Fruit fly (Drosophila melanogaster) whole organism, pupa: ENCODE data around the gene JMJD4.

Experiments
- CG10348 ChIP-seq: fragments of 200-800 bp; sonication (Bioruptor generic); IDR thresholded peaks from 2 replicates; pipeline ENCODE4 v1.3.6; 2022; ENCODE audit warnings: missing biosample characterization, missing genetic modification characterization
- CG17806 ChIP-seq: fragments of 200-800 bp; sonication (Bioruptor generic); optimal IDR thresholded peaks from 2 replicates; lab custom pipeline; 2018; ENCODE audit warnings: missing biosample characterization, mild to moderate bottlenecking, missing genetic modification characterization, moderate library complexity
- CG9948 ChIP-seq: fragments of 200-800 bp; sonication (Bioruptor generic); optimal IDR thresholded peaks from 2 replicates; lab custom pipeline; 2018; ENCODE audit warnings: missing biosample characterization, mild to moderate bottlenecking, missing genetic modification characterization, moderate library complexity
- D1 ChIP-seq: fragments of 200-800 bp; sonication (Bioruptor generic); optimal IDR thresholded peaks from 2 replicates; lab custom pipeline; 2018; ENCODE audit warnings: missing biosample characterization, mild to moderate bottlenecking, missing genetic modification characterization, moderate library complexity
- EcR ChIP-seq: fragments of 200-800 bp; sonication (Bioruptor generic); optimal IDR thresholded peaks from 3 replicates; lab custom pipeline; 2019; ENCODE audit warnings: missing biosample characterization, missing genetic modification characterization, mild to moderate bottlenecking, moderate library complexity, missing genetic modification reagents
- Ets98B ChIP-seq: fragments of 200-800 bp; sonication (Bioruptor generic); IDR thresholded peaks from 2 replicates; pipeline ENCODE4 v1.3.6; 2022; ENCODE audit warnings: missing biosample characterization, missing genetic modification characterization
- Snoo ChIP-seq: fragments of 200-800 bp; sonication (Bioruptor generic); optimal IDR thresholded peaks from 3 replicates; lab custom pipeline; 2017; ENCODE audit warnings: missing biosample characterization, mild to moderate bottlenecking, missing genetic modification characterization, inconsistent platforms
- gl ChIP-seq: fragments of 200-800 bp; sonication (Bioruptor generic); optimal IDR thresholded peaks from 2 replicates; lab custom pipeline; 2018; ENCODE audit warnings: missing biosample characterization, mild to moderate bottlenecking, missing genetic modification characterization

DNA sequence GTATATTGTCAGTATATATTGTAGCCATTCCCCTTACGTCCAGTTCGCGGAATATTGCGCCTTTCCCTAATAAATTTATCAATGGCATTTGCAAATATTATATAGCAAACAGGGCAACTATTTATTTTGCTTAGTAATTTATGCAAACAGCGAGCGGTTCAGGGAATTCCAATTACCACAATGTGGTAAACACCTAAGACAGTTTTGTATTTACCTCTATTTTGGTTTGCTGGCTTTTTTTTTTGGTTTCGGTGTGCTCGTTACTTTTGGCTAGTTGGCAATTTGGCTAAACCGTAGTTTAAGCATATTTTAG, 7.3 kb downstream of the JMJD4 start:
- TF ChIP-seq EcR (GFP tag; lab: Kevin White, UChicago) (no peak), CG17806 (no peak), CG9948 (tag; lab: Kevin White, UChicago) (no peak), Ets98B (GFP tag; lab: Robert Waterston, UW) (no peak), Snoo (tag; lab: Kevin White, UChicago) (no peak), CG10348 (GFP tag; lab: Robert Waterston, UW) (no peak), gl (tag; lab: Kevin White, UChicago) (no peak), D1 (tag; lab: Kevin White, UChicago) (no peak)
